Fruit fly (Drosophila melanogaster): ENCODE results near the gene CG43774.

Gene CG43774

DNA sequence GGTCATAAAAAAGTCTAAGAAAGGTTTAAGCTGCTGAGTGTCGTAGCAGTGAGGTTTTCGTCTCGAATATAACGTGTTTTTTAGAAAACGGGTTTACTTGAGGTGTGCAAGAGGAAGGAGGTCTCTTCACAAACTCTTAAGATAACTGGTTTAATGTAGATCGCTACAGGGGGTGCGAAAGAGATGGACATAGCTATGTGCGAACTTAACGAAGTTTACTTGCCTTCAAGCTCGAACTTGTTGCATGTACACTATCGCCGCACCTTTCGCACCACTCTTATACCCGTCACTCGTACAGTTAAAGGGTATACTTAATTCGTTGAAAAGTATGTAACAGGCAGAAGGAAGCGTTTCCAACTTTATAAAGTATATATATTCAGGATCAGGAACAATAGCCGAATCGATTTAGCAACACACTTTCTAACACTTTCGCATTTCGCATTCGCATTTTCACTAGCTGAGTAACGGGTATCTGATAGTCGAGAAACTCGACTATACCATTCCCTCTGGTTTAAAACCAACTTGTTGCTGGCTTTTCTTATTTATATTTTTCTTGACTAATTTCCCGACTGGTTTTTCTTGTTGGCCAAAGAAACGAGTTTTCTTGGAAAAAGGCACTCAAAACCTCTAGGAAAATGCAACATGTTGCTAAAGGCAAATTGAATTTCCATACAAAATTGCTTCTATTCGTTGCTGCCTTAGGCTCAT is 21.9 kb downstream of the CG43774 start (continued):
- TF ChIP-seq pum (GFP tag; optimal IDR thresholded peaks at IDR 0.05) (peak; percentile 85), CG15011 (GFP tag; optimal IDR thresholded peaks at IDR 0.05) (peak; percentile 33), CG14050 (GFP tag; IDR thresholded peaks at IDR 0.05) (peak; percentile 73), CG10267 (tag; optimal IDR thresholded peaks at IDR 0.05) (peak; percentile 73), Pdp1 (GFP tag; optimal IDR thresholded peaks at IDR 0.05) (peak; percentile 80), CG5180 (GFP tag; optimal IDR thresholded peaks at IDR 0.05) (peak; percentile 98), run (tag; optimal IDR thresholded peaks at IDR 0.05) (peak; percentile 33), E2f2 (GFP tag; IDR thresholded peaks at IDR 0.05) (peak; percentile 61), eve (GFP tag; optimal IDR thresholded peaks at IDR 0.05) (peak in 1 of 2 experiments; percentile 92), CG7556 (GFP tag; optimal IDR thresholded peaks at IDR 0.05) (peak; percentile 76), grau (tag; optimal IDR thresholded peaks at IDR 0.05) (peak; percentile 84), CG13123 (GFP tag; optimal IDR thresholded peaks at IDR 0.05) (peak; percentile 70), Aef1 (GFP tag; IDR thresholded peaks at IDR 0.05) (peak; percentile 73; the same call in 2 of the 3 replicates), pnt (GFP tag; optimal IDR thresholded peaks at IDR 0.05) (peak; percentile 87), tgo (GFP tag; IDR thresholded peaks at IDR 0.05) (peak; percentile 86), sc (optimal IDR thresholded peaks at IDR 0.05) (no peak), sc (GFP tag; optimal IDR thresholded peaks at IDR 0.05) (peak; percentile 86), seq (GFP tag; IDR thresholded peaks at IDR 0.05) (peak; percentile 86), fu2 (GFP tag; optimal IDR thresholded peaks at IDR 0.05) (peak; percentile 40), gcm (GFP tag; optimal IDR thresholded peaks at IDR 0.05) (peak; percentile 83), onecut (GFP tag; IDR thresholded peaks at IDR 0.05) (peak; percentile 78), CG2712 (tag; optimal IDR thresholded peaks at IDR 0.05) (peak; percentile 94), croc (GFP tag; conservative IDR thresholded peaks at IDR 0.05) (peak; percentile 82), Ets65A (GFP tag) (peak; percentile 96), Doc2 (GFP tag; IDR thresholded peaks at IDR 0.05) (no peak), Eip74EF (GFP tag; optimal IDR thresholded peaks at IDR 0.05) (peak in 1 of 2 experiments; percentile 73), CG10321 (GFP tag; IDR thresholded peaks at IDR 0.05) (peak; percentile 62), CG4328 (GFP tag; optimal IDR thresholded peaks at IDR 0.05) (no peak), rib (GFP tag; IDR thresholded peaks at IDR 0.05) (no peak; the same call in 1 of the 2 replicates), gfzf (GFP tag; optimal IDR thresholded peaks at IDR 0.05) (no peak), CG18011 (GFP tag; optimal IDR thresholded peaks at IDR 0.05) (peak; percentile 95), repo (GFP tag; optimal IDR thresholded peaks at IDR 0.05) (peak; percentile 80), wdn (GFP tag; IDR thresholded peaks at IDR 0.05) (peak; percentile 63; the same call in 1 of the 2 replicates), Oaz (GFP tag; IDR thresholded peaks at IDR 0.05) (peak; percentile 72), CG15073 (GFP tag; optimal IDR thresholded peaks at IDR 0.05) (peak; percentile 37), vvl (GFP tag; IDR thresholded peaks at IDR 0.05) (peak; percentile 95), CG10431 (GFP tag; optimal IDR thresholded peaks at IDR 0.05) (peak; percentile 66), crol (GFP tag; IDR thresholded peaks at IDR 0.05) (peak; percentile 34; the same call in 1 of the 2 replicates), CG4282 (GFP tag; optimal IDR thresholded peaks at IDR 0.05) (peak; percentile 23), kni (GFP tag; optimal IDR thresholded peaks at IDR 0.05) (peak; percentile 53), br (optimal IDR thresholded peaks at IDR 0.05) (no peak), danr (GFP tag; IDR thresholded peaks at IDR 0.05) (peak; percentile 69; the same call in 1 of the 2 replicates), Side (GFP tag; optimal IDR thresholded peaks at IDR 0.05) (peak; percentile 78), lbe (GFP tag; optimal IDR thresholded peaks at IDR 0.05) (no peak), so (GFP tag; IDR thresholded peaks at IDR 0.05) (peak; percentile 68; the same call in 1 of the 3 replicates), MTF-1 (GFP tag; optimal IDR thresholded peaks at IDR 0.05; ENCODE audit: borderline replicate concordance) (peak; percentile 47), HmgZ (tag; optimal IDR thresholded peaks at IDR 0.05) (peak; percentile 58), CG8290 (GFP tag; optimal IDR thresholded peaks at IDR 0.05) (peak; percentile 81), CG8290 (tag; optimal IDR thresholded peaks at IDR 0.05) (peak; percentile 76 to 84), dm (GFP tag; optimal IDR thresholded peaks at IDR 0.05) (peak; percentile 60), NFAT (GFP tag; IDR thresholded peaks at IDR 0.05) (no peak; the same call in 1 of the 2 replicates)
